Worm (Caenorhabditis elegans) whole organism, L4 larva: Measurements from ENCODE around the gene athp-1.

Source experiments
- ama-1 ChIP-seq: fragments of 150-350 bp; optimal IDR thresholded peaks from 2 replicates; lab custom pipeline; 2014; ENCODE audit warnings: inconsistent platforms, mixed read lengths
- ces-1 ChIP-seq: fragments of 150-350 bp; sonication (generic microtip); optimal IDR thresholded peaks from 4 replicates; lab custom pipeline; 2014; ENCODE audit warnings: missing biosample characterization, missing genetic modification reagents, missing genetic modification characterization
- fkh-10 ChIP-seq: fragments of 150-350 bp; optimal IDR thresholded peaks from 2 replicates; lab custom pipeline; 2014; ENCODE audit warnings: missing biosample characterization, missing genetic modification reagents, missing genetic modification characterization
- mdl-1 ChIP-seq, 2 experiments: fragments of 150-350 bp in 1 of 2; sonication (generic microtip) in 1 of 2; optimal IDR thresholded peaks; 2 replicates each; lab custom pipeline; 2014 to 2017; ENCODE audit warnings: missing biosample characterization in 2 of 2, missing genetic modification characterization in 2 of 2
- nhr-11 ChIP-seq: fragments of 150-350 bp; optimal IDR thresholded peaks from 2 replicates; lab custom pipeline; 2014; ENCODE audit warnings: missing biosample characterization, missing genetic modification characterization
- nhr-77 ChIP-seq: fragments of 150-350 bp; optimal IDR thresholded peaks from 2 replicates; lab custom pipeline; 2014; ENCODE audit warnings: missing biosample characterization, missing genetic modification characterization
- unc-130 ChIP-seq: sonication (generic microtip); optimal IDR thresholded peaks from 2 replicates; lab custom pipeline; 2016; ENCODE audit warnings: missing genetic modification reagents, missing genetic modification characterization, missing compliant biosample characterization
- unc-39 ChIP-seq: sonication (generic microtip); optimal IDR thresholded peaks from 2 replicates; lab custom pipeline; 2017; ENCODE audit warnings: missing biosample characterization, missing genetic modification characterization
- unc-62 ChIP-seq, 3 experiments: fragments of 150-350 bp in 1 of 3; sonication (generic microtip); optimal IDR thresholded peaks in 2 of 3; peaks in 1 of 3; 1 replicate in 1 of 3; 2 replicates in 2 of 3; lab custom pipeline; 2014 to 2017; ENCODE audit warnings: missing biosample characterization in 3 of 3, missing genetic modification characterization in 3 of 3, missing genetic modification reagents in 3 of 3, missing genotype in 1 of 3

DNA sequence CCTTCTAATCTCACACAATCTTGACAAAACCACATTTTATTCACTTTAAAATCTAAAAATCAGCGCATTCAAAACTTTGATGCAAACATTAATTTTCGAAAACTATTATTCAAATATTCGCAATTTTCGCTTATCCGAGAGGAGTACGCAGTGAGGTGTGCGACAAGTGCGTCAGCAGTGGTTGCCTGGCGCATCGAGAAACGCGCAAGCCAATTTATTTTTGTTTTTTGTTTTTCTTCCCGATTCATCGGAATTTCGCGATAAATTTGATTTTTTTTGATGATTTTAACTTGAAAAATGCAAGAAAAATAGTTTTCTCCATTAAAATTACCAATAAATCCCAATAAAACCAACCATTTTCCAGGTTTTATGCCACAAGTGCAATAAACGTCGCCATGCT lies 32.7 kb upstream of the athp-1 start, which contains the start of the genes fbxb-85 and hex-3:
- TF ChIP-seq mdl-1 (tag; optimal IDR thresholded peaks at IDR 0.05; lab: Kevin White, UChicago) (peak in 1 of 2 experiments; percentile 3), nhr-77 (tag; lab: Kevin White, UChicago) (peak; percentile 82), unc-39 (tag; lab: Kevin White, UChicago) (no peak), ama-1 (lab: Kevin White, UChicago) (peak; percentile 48), ces-1 (GFP tag; lab: Kevin White, UChicago) (peak; percentile 57), unc-62 (GFP tag; optimal IDR thresholded peaks at IDR 0.05 in 1 of 2; lab: Kevin White, UChicago) (peak in 1 of 2 experiments; percentile 94), unc-62 (tag; optimal IDR thresholded peaks at IDR 0.05; lab: Kevin White, UChicago) (no peak), unc-130 (GFP tag; lab: Kevin White, UChicago) (peak; percentile 67), fkh-10 (GFP tag; lab: Kevin White, UChicago) (peak; percentile 89), nhr-11 (tag; lab: Kevin White, UChicago) (peak; percentile 73)
